Fruit fly (Drosophila melanogaster): ENCODE data around the gene CG14391.

Gene CG14391

dm6 chr3R:12691422-12692101 lies 3.1 kb downstream of the CG14391 start, which contains the start of gene Arp1 (continued):
- TF ChIP-seq Pdp1 (GFP tag; optimal IDR thresholded peaks at IDR 0.05) (peak in 1 of 2 experiments; percentile 41), pnt (GFP tag; optimal IDR thresholded peaks at IDR 0.05) (no peak), Dip3 (GFP tag; optimal IDR thresholded peaks at IDR 0.05) (no peak), unpg (GFP tag; optimal IDR thresholded peaks at IDR 0.05) (no peak), Rx (GFP tag; IDR thresholded peaks at IDR 0.05) (no peak), lilli (GFP tag; optimal IDR thresholded peaks at IDR 0.05) (no peak), zfh1 (GFP tag; IDR thresholded peaks at IDR 0.05) (no peak), Lpt (GFP tag; optimal IDR thresholded peaks at IDR 0.05) (no peak), Trl (optimal IDR thresholded peaks at IDR 0.05) (no peak), Trl (GFP tag; optimal IDR thresholded peaks at IDR 0.05) (no peak), Hr3 (GFP tag; optimal IDR thresholded peaks at IDR 0.05) (no peak), vvl (GFP tag; IDR thresholded peaks at IDR 0.05) (no peak), CG13287 (GFP tag; IDR thresholded peaks at IDR 0.05; ENCODE audit: partially characterized antibody) (peak; percentile 23; the same call in 1 of the 2 replicates), CG32767 (GFP tag; IDR thresholded peaks at IDR 0.05) (no peak), CG6175 (GFP tag; IDR thresholded peaks at IDR 0.05) (no peak), Atf-2 (GFP tag; optimal IDR thresholded peaks at IDR 0.05) (no peak), Atf6 (GFP tag; IDR thresholded peaks at IDR 0.05) (no peak), CG9797 (GFP tag; optimal IDR thresholded peaks at IDR 0.05) (peak; percentile 78), ash1 (GFP tag; optimal IDR thresholded peaks at IDR 0.05) (no peak), dimm (GFP tag; IDR thresholded peaks at IDR 0.05) (no peak), klu (GFP tag; IDR thresholded peaks at IDR 0.05) (no peak), CG12071 (GFP tag; optimal IDR thresholded peaks at IDR 0.05) (no peak), CG11398 (GFP tag; optimal IDR thresholded peaks at IDR 0.05) (no peak), Vsx1 (GFP tag; optimal IDR thresholded peaks at IDR 0.05) (no peak), CG11696 (GFP tag; IDR thresholded peaks at IDR 0.05) (no peak), CG16815 (GFP tag; optimal IDR thresholded peaks at IDR 0.05) (no peak), CkIIα-i1 (GFP tag; IDR thresholded peaks at IDR 0.05) (no peak), slp2 (GFP tag; optimal IDR thresholded peaks at IDR 0.05) (no peak), maf-S (GFP tag; optimal IDR thresholded peaks at IDR 0.05) (no peak), ap (GFP tag; IDR thresholded peaks at IDR 0.05) (no peak), vfl (GFP tag; optimal IDR thresholded peaks at IDR 0.05) (no peak), ind (GFP tag; optimal IDR thresholded peaks at IDR 0.05) (no peak), CG4617 (GFP tag; optimal IDR thresholded peaks at IDR 0.05; ENCODE audit: borderline replicate concordance) (peak; percentile 83), pho (GFP tag; optimal IDR thresholded peaks at IDR 0.05) (no peak), tup (GFP tag; optimal IDR thresholded peaks at IDR 0.05) (no peak), CG17385 (GFP tag; optimal IDR thresholded peaks at IDR 0.05) (no peak), Nf-YB (GFP tag; optimal IDR thresholded peaks at IDR 0.05) (no peak), Fer2 (tag; optimal IDR thresholded peaks at IDR 0.05) (no peak), CG18262 (tag; optimal IDR thresholded peaks at IDR 0.05) (no peak), Side (GFP tag; optimal IDR thresholded peaks at IDR 0.05) (no peak), otp (GFP tag; IDR thresholded peaks at IDR 0.05) (no peak), cato (GFP tag; optimal IDR thresholded peaks at IDR 0.05; ENCODE audit: borderline replicate concordance) (no peak), CG15011 (GFP tag; optimal IDR thresholded peaks at IDR 0.05) (no peak), nerfin-1 (tag; optimal IDR thresholded peaks at IDR 0.05) (no peak), PHDP (tag; optimal IDR thresholded peaks at IDR 0.05) (no peak), CG8281 (tag; optimal IDR thresholded peaks at IDR 0.05) (no peak), CG1832 (GFP tag; optimal IDR thresholded peaks at IDR 0.05) (no peak), mam (GFP tag; optimal IDR thresholded peaks at IDR 0.05) (no peak), ken (GFP tag; IDR thresholded peaks at IDR 0.05) (no peak), pzg (GFP tag; optimal IDR thresholded peaks at IDR 0.05) (peak; percentile 59), btn (GFP tag; optimal IDR thresholded peaks at IDR 0.05) (no peak), CG10147 (GFP tag; optimal IDR thresholded peaks at IDR 0.05) (no peak)
